Worm (Caenorhabditis elegans) whole organism, late embryonic: ENCODE results near the gene H19J13.2.

Experiments
- F13H6.1 ChIP-seq: sonication (generic microtip); optimal IDR thresholded peaks from 2 replicates; lab custom pipeline; 2016; ENCODE audit warnings: missing genetic modification characterization, missing compliant biosample characterization
- T23F11.4 ChIP-seq: fragments of 200-800 bp; sonication (Bioruptor generic); optimal IDR thresholded peaks from 2 replicates; lab custom pipeline; 2018; ENCODE audit warnings: mild to moderate bottlenecking, missing genetic modification characterization, missing compliant biosample characterization
- ama-1 ChIP-seq: fragments of 150-350 bp; optimal IDR thresholded peaks from 2 replicates; lab custom pipeline; 2014
- ceh-14 ChIP-seq: sonication (generic microtip); optimal IDR thresholded peaks from 2 replicates; lab custom pipeline; 2016; ENCODE audit warnings: missing genotype, missing genetic modification characterization, missing compliant biosample characterization
- ceh-6 ChIP-seq: fragments of 200-800 bp; sonication (Bioruptor generic); optimal IDR thresholded peaks from 2 replicates; lab custom pipeline; 2018; ENCODE audit warnings: mild to moderate bottlenecking, missing genetic modification characterization, missing compliant biosample characterization
- elt-2 ChIP-seq: sonication (generic microtip); optimal IDR thresholded peaks from 2 replicates; lab custom pipeline; 2016; ENCODE audit warnings: missing genetic modification reagents, missing genetic modification characterization, missing compliant biosample characterization
- hlh-6 ChIP-seq: sonication (generic microtip); optimal IDR thresholded peaks from 2 replicates; lab custom pipeline; 2016; ENCODE audit warnings: missing genotype, missing genetic modification characterization, missing compliant biosample characterization
- hlh-8 ChIP-seq: sonication (generic microtip); optimal IDR thresholded peaks from 2 replicates; lab custom pipeline; 2016; ENCODE audit warnings: missing genotype, missing genetic modification characterization, missing compliant biosample characterization
- nfya-1 ChIP-seq: sonication (generic microtip); optimal IDR thresholded peaks from 2 replicates; lab custom pipeline; 2017; ENCODE audit warnings: missing genetic modification characterization, mild to moderate bottlenecking, missing compliant biosample characterization, antibody characterized with exemption, moderate library complexity
- unc-42 ChIP-seq: sonication (generic microtip); optimal IDR thresholded peaks from 2 replicates; lab custom pipeline; 2016; ENCODE audit warnings: missing genotype, missing genetic modification characterization, missing compliant biosample characterization
- unc-55 ChIP-seq: sonication (generic microtip); optimal IDR thresholded peaks from 2 replicates; lab custom pipeline; 2017; ENCODE audit warnings: missing biosample characterization, missing genetic modification reagents, missing genetic modification characterization

ce11 chrX:12306565-12306964 is 32.8 kb upstream of the H19J13.2 start, which contains the start of gene phf-32:
- TF ChIP-seq ceh-6 (GFP tag; lab: Kevin White, UChicago) (no peak), ama-1 (no peak), F13H6.1 (tag; lab: Kevin White, UChicago) (no peak), ceh-14 (tag; lab: Kevin White, UChicago) (no peak), elt-2 (no peak), hlh-6 (tag; lab: Kevin White, UChicago) (no peak), unc-55 (no peak), unc-42 (tag; lab: Kevin White, UChicago) (no peak), T23F11.4 (GFP tag; lab: Kevin White, UChicago) (no peak), nfya-1 (tag; lab: Kevin White, UChicago) (no peak), hlh-8 (tag; lab: Kevin White, UChicago) (no peak)
